Fruit fly (Drosophila melanogaster): ENCODE measurements around the gene Npc2c.

dm6 chr3R:10070817-10071216 is 10.8 kb downstream of the Npc2c start, which contains the start of gene nerfin-2:
- TF ChIP-seq CG8478 (optimal IDR thresholded peaks at IDR 0.05) = no peak
- TF ChIP-seq EcR (GFP tag; optimal IDR thresholded peaks at IDR 0.05) = no peak
